Worm (Caenorhabditis elegans) whole organism, L3 larva: ENCODE data around the gene C10C5.7.

Experiments
- aly-2 ChIP-seq: fragments of 150-350 bp; optimal IDR thresholded peaks from 2 replicates; lab custom pipeline; 2014; ENCODE audit warnings: missing biosample characterization, missing genetic modification characterization
- ceh-82 ChIP-seq: fragments of 150-350 bp; optimal IDR thresholded peaks from 2 replicates; lab custom pipeline; 2014; ENCODE audit warnings: missing biosample characterization, missing genetic modification characterization
- elt-2 ChIP-seq: sonication (generic microtip); optimal IDR thresholded peaks from 2 replicates; lab custom pipeline; 2016; ENCODE audit warnings: missing genetic modification reagents, mild to moderate bottlenecking, missing genetic modification characterization, missing compliant biosample characterization
- lin-15B ChIP-seq: fragments of 150-350 bp; optimal IDR thresholded peaks from 2 replicates; lab custom pipeline; 2014; ENCODE audit warnings: missing biosample characterization, missing genetic modification characterization
- mdl-1 ChIP-seq: fragments of 150-350 bp; optimal IDR thresholded peaks from 2 replicates; lab custom pipeline; 2014; ENCODE audit warnings: missing biosample characterization, missing genetic modification characterization
- nhr-11 ChIP-seq: fragments of 150-350 bp; optimal IDR thresholded peaks from 2 replicates; lab custom pipeline; 2014; ENCODE audit warnings: missing biosample characterization, missing genetic modification characterization
- nhr-12 ChIP-seq: fragments of 150-350 bp; optimal IDR thresholded peaks from 2 replicates; lab custom pipeline; 2014; ENCODE audit warnings: missing biosample characterization, missing genetic modification characterization
- nhr-25 ChIP-seq: sonication (generic microtip); optimal IDR thresholded peaks from 2 replicates; lab custom pipeline; 2017; ENCODE audit warnings: missing biosample characterization, missing genetic modification characterization
- pha-4 ChIP-seq: fragments of 150-350 bp; optimal IDR thresholded peaks from 2 replicates; lab custom pipeline; 2014; ENCODE audit warnings: missing biosample characterization, missing genetic modification reagents, missing genetic modification characterization
- snpc-4 ChIP-seq: fragments of 150-350 bp; optimal IDR thresholded peaks from 2 replicates; lab custom pipeline; 2014; ENCODE audit warnings: missing biosample characterization, missing genetic modification characterization
- unc-39 ChIP-seq: sonication (generic microtip); optimal IDR thresholded peaks from 4 replicates; lab custom pipeline; 2017; ENCODE audit warnings: missing biosample characterization, missing genetic modification characterization

DNA sequence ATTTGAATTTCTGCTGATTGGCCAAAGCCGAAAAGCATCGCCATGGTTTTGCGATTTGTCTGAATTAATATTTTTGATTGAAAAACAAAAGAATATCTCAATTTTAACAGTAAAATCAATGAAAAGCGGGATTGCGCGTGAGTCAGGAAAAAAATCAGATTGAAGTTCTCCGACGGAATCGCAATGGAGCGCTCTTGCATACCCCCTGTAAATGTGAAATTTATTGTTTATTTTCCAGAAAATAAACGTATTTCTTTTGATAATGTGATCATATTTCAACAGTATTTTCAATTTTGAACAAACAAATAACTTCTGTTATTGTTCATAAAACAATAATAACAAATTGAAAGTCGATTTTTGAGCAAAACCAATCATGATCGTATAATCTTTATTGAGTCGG lies 43.3 kb upstream of the C10C5.7 start, which contains the start of gene vps-26:
- TF ChIP-seq nhr-25 (tag; lab: Kevin White, UChicago) (no peak), nhr-11 (no peak), unc-39 (no peak), elt-2 (tag; lab: Kevin White, UChicago) (peak; percentile 10), nhr-12 (no peak), aly-2 (tag; lab: Kevin White, UChicago) (no peak), mdl-1 (no peak), ceh-82 (tag; lab: Kevin White, UChicago) (no peak), lin-15B (tag; lab: Kevin White, UChicago) (peak; percentile 36), snpc-4 (no peak), pha-4 (tag; lab: Kevin White, UChicago) (peak; percentile 81)
